Worm (Caenorhabditis elegans) whole organism, L1 larva: ENCODE results near the gene C35D6.3.

Experiments used
- aly-2 ChIP-seq: fragments of 150-350 bp; optimal IDR thresholded peaks from 2 replicates; lab custom pipeline; 2014; ENCODE audit warnings: missing biosample characterization, missing genetic modification characterization
- blmp-1 ChIP-seq: fragments of 150-350 bp; optimal IDR thresholded peaks from 2 replicates; lab custom pipeline; 2014; ENCODE audit warnings: missing biosample characterization, missing genetic modification characterization
- ces-1 ChIP-seq: fragments of 150-350 bp; optimal IDR thresholded peaks from 2 replicates; lab custom pipeline; 2014; ENCODE audit warnings: missing biosample characterization, missing genetic modification reagents, missing genetic modification characterization
- efl-1 ChIP-seq, 4 experiments: fragments of 150-350 bp; optimal IDR thresholded peaks in 3 of 4; peaks in 1 of 4; 1 replicate in 1 of 4; 2 replicates in 3 of 4; lab custom pipeline; 2014; ENCODE audit warnings: missing biosample characterization in 2 of 4, missing genetic modification characterization in 2 of 4, missing genetic modification reagents in 2 of 4
- fkh-10 ChIP-seq: sonication (generic microtip); optimal IDR thresholded peaks from 2 replicates; lab custom pipeline; 2017; ENCODE audit warnings: missing biosample characterization, missing genetic modification reagents, missing genetic modification characterization
- nhr-19 ChIP-seq: fragments of 200-800 bp; sonication (Bioruptor generic); conservative IDR thresholded peaks from 2 replicates; pipeline ENCODE4 v1.3.6; 2022; ENCODE audit warnings: missing genetic modification characterization, missing compliant biosample characterization
- nhr-76 ChIP-seq: sonication (generic microtip); optimal IDR thresholded peaks from 2 replicates; lab custom pipeline; 2017; ENCODE audit warnings: missing biosample characterization, missing genetic modification characterization
- pqm-1 ChIP-seq: sonication (generic microtip); optimal IDR thresholded peaks from 3 replicates; lab custom pipeline; 2017; ENCODE audit warnings: missing biosample characterization, missing genetic modification characterization
- rnt-1 ChIP-seq: sonication (generic microtip); optimal IDR thresholded peaks from 2 replicates; lab custom pipeline; 2016; ENCODE audit warnings: mild to moderate bottlenecking, missing genetic modification characterization, moderate library complexity, missing compliant biosample characterization
- unc-130 ChIP-seq: fragments of 150-350 bp; optimal IDR thresholded peaks from 2 replicates; lab custom pipeline; 2017; ENCODE audit warnings: missing biosample characterization, missing genetic modification characterization, inconsistent platforms
- unc-62 ChIP-seq: fragments of 150-350 bp; optimal IDR thresholded peaks from 2 replicates; lab custom pipeline; 2014; ENCODE audit warnings: missing biosample characterization, missing genetic modification reagents, missing genetic modification characterization
- unc-98 ChIP-seq: fragments of 200-800 bp; sonication (Bioruptor generic); IDR thresholded peaks from 2 replicates; pipeline ENCODE4 v1.3.6; 2022; ENCODE audit warnings: missing genetic modification characterization, missing compliant biosample characterization
- xbp-1 ChIP-seq: sonication (generic microtip); optimal IDR thresholded peaks from 2 replicates; lab custom pipeline; 2016; ENCODE audit warnings: missing genetic modification characterization, missing compliant biosample characterization

DNA sequence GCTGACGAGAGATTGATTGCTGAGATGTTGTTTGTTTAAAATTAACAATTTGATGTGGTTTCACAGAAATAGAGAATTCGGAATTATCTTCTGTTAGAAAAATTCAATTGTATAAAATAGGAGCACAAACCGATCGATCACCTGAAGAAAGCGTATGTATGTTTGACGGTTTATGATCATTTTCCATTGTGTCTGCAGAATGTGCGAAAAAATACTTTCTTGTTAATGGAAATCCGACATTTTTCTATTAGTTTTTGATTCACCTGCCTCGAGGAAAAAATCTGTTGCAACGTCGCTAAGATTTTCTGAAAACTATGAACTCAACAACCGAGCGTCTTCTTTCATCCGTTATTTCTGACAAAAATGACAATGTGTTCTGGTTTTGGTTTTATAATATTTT, 9.9 kb upstream of the C35D6.3 start, which contains the start of gene C35D6.13:
- TF ChIP-seq pqm-1 (no peak), ces-1 (GFP tag; lab: Kevin White, UChicago) (no peak), unc-62 (GFP tag; lab: Kevin White, UChicago) (no peak), aly-2 (no peak), blmp-1 (tag; lab: Kevin White, UChicago) (no peak), unc-98 (GFP tag; lab: Robert Waterston, UW) (no peak), xbp-1 (tag; lab: Kevin White, UChicago) (no peak), unc-130 (tag; lab: Kevin White, UChicago) (no peak), nhr-76 (tag; lab: Kevin White, UChicago) (no peak), nhr-19 (no peak), rnt-1 (tag; lab: Kevin White, UChicago) (no peak), fkh-10 (GFP tag; lab: Kevin White, UChicago) (no peak), efl-1 (optimal IDR thresholded peaks at IDR 0.05; lab: Kevin White, UChicago) (no peak), efl-1 (GFP tag; optimal IDR thresholded peaks at IDR 0.05 in 1 of 2; lab: Kevin White, UChicago) (no peak)
